Fruit fly (Drosophila melanogaster) whole organism, wandering third instar larva: ENCODE results near the gene CG43954.
A peak's percentile ranks its signal among the peaks of the same experiment; 100 is the strongest.

ENCODE experiments used
- Abd-B ChIP-seq: fragments of >200 bp; optimal IDR thresholded peaks from 2 replicates; lab custom pipeline; 2017; ENCODE audit warnings: missing biosample characterization, missing genetic modification characterization
- CG32264 ChIP-seq: fragments of 200-800 bp; sonication (Bioruptor generic); optimal IDR thresholded peaks from 2 replicates; lab custom pipeline; 2016; ENCODE audit warnings: missing biosample characterization, missing genetic modification characterization
- CrebA ChIP-seq: fragments of 200-800 bp; sonication (Bioruptor generic); optimal IDR thresholded peaks from 2 replicates; lab custom pipeline; 2016; ENCODE audit warnings: missing biosample characterization, mild to moderate bottlenecking, missing genetic modification characterization, borderline replicate concordance
- Dfd ChIP-seq: fragments of >200 bp; optimal IDR thresholded peaks from 2 replicates; lab custom pipeline; 2017; ENCODE audit warnings: missing biosample characterization, missing genetic modification characterization
- Dif ChIP-seq: fragments of 200-275, 200-300 bp; sonication (Bioruptor generic); optimal IDR thresholded peaks from 2 replicates; lab custom pipeline; 2018; ENCODE audit warnings: missing biosample characterization, missing genetic modification characterization; ENCODE audit not compliant: partially characterized antibody
- HLH106 ChIP-seq: fragments of 200-800 bp; optimal IDR thresholded peaks from 3 replicates; lab custom pipeline; 2019; ENCODE audit warnings: missing biosample characterization, mild to moderate bottlenecking, missing genetic modification characterization, moderate library complexity
- Hnf4 ChIP-seq: fragments of 200-800 bp; sonication (Bioruptor generic); optimal IDR thresholded peaks from 2 replicates; lab custom pipeline; 2016; ENCODE audit warnings: missing biosample characterization, mild to moderate bottlenecking, missing genetic modification characterization
- Hr83 ChIP-seq: fragments of 200-300 bp; sonication (Bioruptor generic); optimal IDR thresholded peaks from 2 replicates; lab custom pipeline; 2016; ENCODE audit warnings: missing biosample characterization, mild to moderate bottlenecking, missing genetic modification characterization, moderate library complexity; ENCODE audit not compliant: poor library complexity, severe bottlenecking
- Jra ChIP-seq: sonication (Bioruptor generic); optimal IDR thresholded peaks from 2 replicates; lab custom pipeline; 2016; ENCODE audit warnings: missing biosample characterization, missing genetic modification characterization
- Mio ChIP-seq: sonication (Bioruptor generic); optimal IDR thresholded peaks from 2 replicates; lab custom pipeline; 2016; ENCODE audit warnings: missing biosample characterization, missing genetic modification characterization
- Myc ChIP-seq: fragments of >200 bp; optimal IDR thresholded peaks from 2 replicates; lab custom pipeline; 2017
- N ChIP-seq: fragments of >200 bp; optimal IDR thresholded peaks from 2 replicates; lab custom pipeline; 2018; ENCODE audit warnings: missing biosample characterization, missing external identifiers, missing genetic modification characterization
- OdsH ChIP-seq: fragments of 200-800 bp; sonication (Bioruptor generic); optimal IDR thresholded peaks from 2 replicates; lab custom pipeline; 2016; ENCODE audit warnings: missing biosample characterization, mild to moderate bottlenecking, missing genetic modification characterization
- Rel ChIP-seq, 2 experiments: fragments of 200-800 bp; sonication (Bioruptor generic) in 1 of 2; optimal IDR thresholded peaks; 2 replicates in 1 of 2; 3 replicates in 1 of 2; lab custom pipeline; 2016 to 2019; ENCODE audit warnings: mild to moderate bottlenecking in 2 of 2, missing biosample characterization in 2 of 2, missing genetic modification characterization in 2 of 2, moderate library complexity in 1 of 2
- Sp1 ChIP-seq: fragments of 200-800 bp; sonication (Bioruptor generic); optimal IDR thresholded peaks from 3 replicates; lab custom pipeline; 2019; ENCODE audit warnings: missing biosample characterization, mild to moderate bottlenecking, missing genetic modification characterization, moderate library complexity
- br ChIP-seq: fragments of 200-800 bp; sonication (Bioruptor generic); optimal IDR thresholded peaks from 2 replicates; lab custom pipeline; 2016; ENCODE audit warnings: missing biosample characterization, missing genetic modification characterization
- brk ChIP-seq: fragments of 200-800 bp; sonication (Bioruptor generic); optimal IDR thresholded peaks from 2 replicates; lab custom pipeline; 2016; ENCODE audit warnings: missing biosample characterization, mild to moderate bottlenecking, missing genetic modification characterization
- dl ChIP-seq, 2 experiments: fragments of 175-275, 200-275 bp in 1 of 2; fragments of 200-275 bp in 1 of 2; sonication (Bioruptor generic); optimal IDR thresholded peaks; lab custom pipeline; 2018; ENCODE audit warnings: mild to moderate bottlenecking in 2 of 2, missing biosample characterization in 2 of 2, missing genetic modification characterization in 2 of 2, moderate library complexity in 2 of 2; ENCODE audit not compliant: partially characterized antibody in 2 of 2, insufficient read depth in 1 of 2
- dmrt93B ChIP-seq: fragments of 200-800 bp; sonication (Bioruptor generic); optimal IDR thresholded peaks from 2 replicates; lab custom pipeline; 2018; ENCODE audit warnings: missing biosample characterization, mild to moderate bottlenecking, missing genetic modification characterization
- foxo ChIP-seq, 2 experiments: fragments of 200-800 bp; sonication (Bioruptor generic); optimal IDR thresholded peaks; 2 replicates in 1 of 2; 3 replicates in 1 of 2; lab custom pipeline; 2016 to 2017; ENCODE audit warnings: missing biosample characterization in 2 of 2, missing genetic modification characterization in 2 of 2
- fru ChIP-seq: fragments of 200-800 bp; sonication (Bioruptor generic); optimal IDR thresholded peaks from 3 replicates; lab custom pipeline; 2016; ENCODE audit warnings: missing biosample characterization, mild to moderate bottlenecking, missing genetic modification characterization
- h ChIP-seq: fragments of 200-800 bp; sonication (Bioruptor generic); optimal IDR thresholded peaks from 3 replicates; lab custom pipeline; 2016; ENCODE audit warnings: missing biosample characterization, mild to moderate bottlenecking, missing genetic modification characterization
- lola ChIP-seq: fragments of >200 bp; optimal IDR thresholded peaks from 2 replicates; lab custom pipeline; 2017; ENCODE audit warnings: missing biosample characterization, missing genetic modification characterization
- pan ChIP-seq: fragments of >200 bp; optimal IDR thresholded peaks from 2 replicates; lab custom pipeline; 2017
- psq ChIP-seq: fragments of 200-800 bp; sonication (Bioruptor generic); optimal IDR thresholded peaks from 3 replicates; lab custom pipeline; 2017; ENCODE audit warnings: missing biosample characterization, mild to moderate bottlenecking, missing genetic modification characterization, moderate library complexity
- rgr ChIP-seq: fragments of 200-800 bp; sonication (Bioruptor generic); optimal IDR thresholded peaks from 3 replicates; lab custom pipeline; 2016; ENCODE audit warnings: missing biosample characterization, mild to moderate bottlenecking, missing genetic modification characterization
- tai ChIP-seq: sonication (Bioruptor generic); optimal IDR thresholded peaks from 2 replicates; lab custom pipeline; 2016; ENCODE audit warnings: missing biosample characterization, missing genetic modification characterization
- usp ChIP-seq: fragments of >200 bp; optimal IDR thresholded peaks from 2 replicates; lab custom pipeline; 2017; ENCODE audit warnings: missing biosample characterization, missing genetic modification characterization
- woc ChIP-seq: sonication (Bioruptor generic); optimal IDR thresholded peaks from 2 replicates; lab custom pipeline; 2016; ENCODE audit warnings: missing biosample characterization, mild to moderate bottlenecking, missing genetic modification characterization

CG43954 gene

dm6 chr3L:16690055-16690454, 21.4 kb downstream of the CG43954 start:
- TF ChIP-seq Dfd (GFP tag; lab: Kevin White, UChicago), result peak; percentile 85
- TF ChIP-seq Mio, result no peak

- TF ChIP-seq Jra (GFP tag; lab: Kevin White, UChicago), result no peak
- TF ChIP-seq N (GFP tag; lab: Kevin White, UChicago), result no peak
- TF ChIP-seq Abd-B (GFP tag; lab: Kevin White, UChicago), result no peak
- no peak for TF ChIP-seq HLH106
- no peak for TF ChIP-seq CrebA (GFP tag; lab: Kevin White, UChicago)
- no peak for TF ChIP-seq h
- no peak for TF ChIP-seq psq (GFP tag; lab: Kevin White, UChicago)
- TF ChIP-seq Dif, result no peak
- no peak for TF ChIP-seq dl (GFP tag; optimal IDR thresholded peaks at IDR 0.05; lab: Kevin White, UChicago; ENCODE audit: insufficient read depth in 1 of 2, partially characterized antibody in 2 of 2)
- TF ChIP-seq fru (GFP tag; lab: Kevin White, UChicago), result no peak
- TF ChIP-seq Hr83, result no peak
- TF ChIP-seq br (GFP tag; lab: Kevin White, UChicago), result no peak
- no peak for TF ChIP-seq rgr
- no peak for TF ChIP-seq Rel (GFP tag; optimal IDR thresholded peaks at IDR 0.05; lab: Kevin White, UChicago)
- TF ChIP-seq Rel (tag; optimal IDR thresholded peaks at IDR 0.05; lab: Kevin White, UChicago), result no peak
- no peak for TF ChIP-seq tai (GFP tag; lab: Kevin White, UChicago)
- TF ChIP-seq OdsH, result no peak
- no peak for TF ChIP-seq dmrt93B (GFP tag; lab: Kevin White, UChicago)
- no peak for TF ChIP-seq Myc (lab: Kevin White, UChicago)
Observed at dm6 chr3L:16689491-16689890, 22.0 kb downstream of the CG43954 start.

dm6 chr3L:16683007-16683406, 28.5 kb downstream of the CG43954 start:
- no peak for TF ChIP-seq foxo (GFP tag; optimal IDR thresholded peaks at IDR 0.05; lab: Kevin White, UChicago)
- no peak for TF ChIP-seq Mio
- no peak for TF ChIP-seq CG32264 (GFP tag; lab: Kevin White, UChicago)
- TF ChIP-seq dl (GFP tag; optimal IDR thresholded peaks at IDR 0.05; lab: Kevin White, UChicago; ENCODE audit: insufficient read depth in 1 of 2, partially characterized antibody in 2 of 2), result no peak
- no peak for TF ChIP-seq OdsH
- TF ChIP-seq pan, result no peak
- no peak for TF ChIP-seq rgr
- no peak for TF ChIP-seq N (GFP tag; lab: Kevin White, UChicago)
- no peak for TF ChIP-seq psq (GFP tag; lab: Kevin White, UChicago)
- TF ChIP-seq Abd-B (GFP tag; lab: Kevin White, UChicago), result no peak
- TF ChIP-seq dmrt93B (GFP tag; lab: Kevin White, UChicago), result no peak
- TF ChIP-seq Hnf4 (GFP tag; lab: Kevin White, UChicago), result no peak

- TF ChIP-seq brk (GFP tag; lab: Kevin White, UChicago) (no peak), Rel (GFP tag; optimal IDR thresholded peaks at IDR 0.05; lab: Kevin White, UChicago) (no peak), Rel (tag; optimal IDR thresholded peaks at IDR 0.05; lab: Kevin White, UChicago) (peak; percentile 94), Myc (lab: Kevin White, UChicago) (no peak), lola (GFP tag; lab: Kevin White, UChicago) (no peak), h (peak; percentile 23), Dfd (GFP tag; lab: Kevin White, UChicago) (no peak), Mio (no peak), tai (GFP tag; lab: Kevin White, UChicago) (no peak), woc (GFP tag; lab: Kevin White, UChicago) (no peak), br (GFP tag; lab: Kevin White, UChicago) (no peak), Sp1 (GFP tag; lab: Kevin White, UChicago) (no peak), usp (no peak), N (GFP tag; lab: Kevin White, UChicago) (no peak), CrebA (GFP tag; lab: Kevin White, UChicago) (peak; percentile 63), CG32264 (GFP tag; lab: Kevin White, UChicago) (no peak)
Observed at dm6 chr3L:16682371-16682770, 29.1 kb downstream of the CG43954 start.

- TF ChIP-seq Dfd (GFP tag; lab: Kevin White, UChicago) (peak; percentile 98), OdsH (no peak)
Observed at dm6 chr3L:16679492-16680120, 31.9 kb downstream of the CG43954 start.
